Worm (Caenorhabditis elegans): Measurements from ENCODE around the gene pqn-35.

Gene pqn-35

DNA sequence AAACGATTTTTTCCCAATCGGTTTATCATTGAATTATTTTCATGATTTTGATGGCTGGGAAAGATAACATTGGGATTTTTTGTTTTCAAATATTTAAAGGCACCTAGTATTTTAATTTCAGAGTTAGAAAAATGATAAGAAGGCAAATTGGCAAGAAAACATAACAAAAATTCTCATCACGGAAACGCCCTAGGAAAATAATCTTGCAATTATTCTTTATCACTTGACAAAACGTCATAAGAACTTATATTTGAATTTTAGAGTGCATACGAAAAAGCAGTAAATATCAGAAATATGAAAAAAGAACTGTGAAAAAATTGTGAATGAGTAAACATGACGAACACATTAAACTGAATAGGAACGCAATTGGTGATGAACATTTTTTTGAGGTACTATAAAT is 44.6 kb downstream of the pqn-35 start:
- TF ChIP-seq daf-16 (GFP tag; optimal IDR thresholded peaks at IDR 0.05) = no peak
- peak; percentile 83 for TF ChIP-seq daf-16 (tag; optimal IDR thresholded peaks at IDR 0.05)
- TF ChIP-seq lin-39 (tag; optimal IDR thresholded peaks at IDR 0.05) = no peak

DNA sequence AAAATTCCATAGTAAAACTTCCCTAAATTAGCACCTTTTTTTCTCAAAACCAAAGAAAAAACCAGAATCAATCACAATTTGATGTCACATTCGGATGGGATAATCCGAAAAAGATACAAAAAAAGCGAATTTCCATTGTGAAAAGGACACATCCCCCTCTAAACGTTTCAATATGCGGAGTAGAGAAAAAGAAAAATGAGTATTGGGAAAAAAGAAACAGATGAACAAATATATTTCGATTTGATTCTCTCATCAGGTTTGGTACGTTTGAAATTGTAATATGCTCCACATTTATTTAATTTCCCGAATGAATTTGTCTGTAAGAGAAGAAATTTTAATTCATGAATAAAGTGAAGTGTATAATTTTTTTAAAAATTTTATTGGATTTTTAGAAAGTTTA is 45.5 kb downstream of the pqn-35 start:
- TF ChIP-seq Y75B8A.6 (GFP tag; IDR thresholded peaks at IDR 0.05) = no peak
- TF ChIP-seq php-3 (GFP tag; IDR thresholded peaks at IDR 0.05) = no peak
- TF ChIP-seq Y105C5A.15 (GFP tag; IDR thresholded peaks at IDR 0.05) = no peak
- TF ChIP-seq D1046.2 (GFP tag; IDR thresholded peaks at IDR 0.05) = no peak
- TF ChIP-seq daf-16 (GFP tag; optimal IDR thresholded peaks at IDR 0.05) = no peak
- TF ChIP-seq daf-16 (tag; optimal IDR thresholded peaks at IDR 0.05) = no peak
- TF ChIP-seq sdz-12 (GFP tag; optimal IDR thresholded peaks at IDR 0.05) = no peak
- TF ChIP-seq egl-43 (GFP tag; IDR thresholded peaks at IDR 0.05) = no peak
- no peak for TF ChIP-seq ceh-32 (tag; optimal IDR thresholded peaks at IDR 0.05; ENCODE audit: poor library complexity)
- no peak for TF ChIP-seq F44E2.7 (GFP tag; IDR thresholded peaks at IDR 0.05)
- no peak for TF ChIP-seq lin-13 (GFP tag; optimal IDR thresholded peaks at IDR 0.05)
- no peak for TF ChIP-seq pha-4 (GFP tag; IDR thresholded peaks at IDR 0.05)
- no peak for TF ChIP-seq pha-4 (tag; optimal IDR thresholded peaks at IDR 0.05)
- no peak for TF ChIP-seq fkh-10 (GFP tag; optimal IDR thresholded peaks at IDR 0.05)
- no peak for TF ChIP-seq ceh-20 (GFP tag; IDR thresholded peaks at IDR 0.05)
- TF ChIP-seq aha-1 (tag) = no peak
- no peak for TF ChIP-seq hlh-30 (tag; optimal IDR thresholded peaks at IDR 0.05; ENCODE audit: insufficient read depth)
- TF ChIP-seq nhr-237 (tag; optimal IDR thresholded peaks at IDR 0.05) = no peak
- TF ChIP-seq lim-7 (GFP tag; IDR thresholded peaks at IDR 0.05) = no peak

DNA sequence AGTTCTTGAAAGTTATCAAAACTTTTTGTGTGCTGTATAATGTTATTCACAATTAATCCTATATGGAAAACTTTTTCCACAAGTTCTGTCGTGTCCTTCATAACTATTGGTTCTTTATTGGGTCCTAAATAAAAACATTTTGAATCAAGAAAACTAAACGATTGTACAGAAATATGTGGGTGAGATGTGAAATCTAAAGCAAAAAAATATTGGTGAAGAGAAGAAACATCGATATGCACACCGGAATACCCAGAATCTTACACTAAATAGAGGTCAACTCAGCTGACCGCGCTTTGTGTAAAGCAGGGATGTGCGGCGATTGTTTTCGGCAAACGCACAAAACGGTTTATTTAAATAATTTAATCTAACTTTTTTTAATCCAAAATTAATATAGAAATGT is 48.5 kb downstream of the pqn-35 start, which contains the start of gene T05A7.13:
Gene T05A7.13, minus strand, starts transcription at position 101 of the 400 bp plus-strand sequence.
- TF ChIP-seq lir-3 (tag; optimal IDR thresholded peaks at IDR 0.05) = no peak
- no peak for TF ChIP-seq lin-39 (tag; optimal IDR thresholded peaks at IDR 0.05)
- TF ChIP-seq nhr-111 (GFP tag; optimal IDR thresholded peaks at IDR 0.05) = no peak
- no peak for TF ChIP-seq nhr-102 (tag; optimal IDR thresholded peaks at IDR 0.05)
- TF ChIP-seq lin-15B (tag; optimal IDR thresholded peaks at IDR 0.05) = no peak
- no peak for TF ChIP-seq egl-27 (tag; optimal IDR thresholded peaks at IDR 0.05)
- no peak for TF ChIP-seq lsy-2 (tag; optimal IDR thresholded peaks at IDR 0.05)
- no peak for TF ChIP-seq mep-1 (tag; optimal IDR thresholded peaks at IDR 0.05)
- TF ChIP-seq ceh-62 (tag; optimal IDR thresholded peaks at IDR 0.05) = no peak
- no peak for TF ChIP-seq F37D6.2 (tag; optimal IDR thresholded peaks at IDR 0.05)
- TF ChIP-seq mxl-3 (GFP tag; optimal IDR thresholded peaks at IDR 0.05) = no peak
- TF ChIP-seq lin-29 (GFP tag; IDR thresholded peaks at IDR 0.05) = no peak
- TF ChIP-seq ceh-28 (tag; optimal IDR thresholded peaks at IDR 0.05) = no peak
- TF ChIP-seq tag-97 (GFP tag; IDR thresholded peaks at IDR 0.05) = no peak
- no peak for TF ChIP-seq daf-8 (GFP tag; IDR thresholded peaks at IDR 0.05)

DNA sequence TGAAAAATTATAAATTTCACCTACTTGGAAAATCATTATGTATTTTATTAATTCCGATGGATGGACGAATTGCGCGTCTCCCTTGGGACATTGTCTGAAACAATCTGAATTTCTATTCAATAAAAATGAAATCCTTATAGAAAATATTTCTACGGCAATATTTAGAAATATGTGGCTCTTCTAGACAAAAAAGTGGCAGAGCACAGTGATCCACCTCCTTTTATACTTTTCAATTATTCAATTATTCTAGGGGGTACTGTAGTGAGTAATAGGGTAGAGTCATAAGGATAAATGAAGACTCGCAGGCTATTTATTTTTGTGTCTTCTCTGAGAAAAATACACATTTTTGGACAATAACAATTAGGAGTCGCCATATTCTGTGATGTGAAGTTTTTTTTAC is 50.4 kb downstream of the pqn-35 start, which contains the start of gene T05A7.12:
Gene T05A7.12, minus strand, starts transcription at position 101 of the 400 bp plus-strand sequence.
- TF ChIP-seq tag-97 (GFP tag; IDR thresholded peaks at IDR 0.05) (no peak), hif-1 (tag; optimal IDR thresholded peaks at IDR 0.05) (no peak)

DNA sequence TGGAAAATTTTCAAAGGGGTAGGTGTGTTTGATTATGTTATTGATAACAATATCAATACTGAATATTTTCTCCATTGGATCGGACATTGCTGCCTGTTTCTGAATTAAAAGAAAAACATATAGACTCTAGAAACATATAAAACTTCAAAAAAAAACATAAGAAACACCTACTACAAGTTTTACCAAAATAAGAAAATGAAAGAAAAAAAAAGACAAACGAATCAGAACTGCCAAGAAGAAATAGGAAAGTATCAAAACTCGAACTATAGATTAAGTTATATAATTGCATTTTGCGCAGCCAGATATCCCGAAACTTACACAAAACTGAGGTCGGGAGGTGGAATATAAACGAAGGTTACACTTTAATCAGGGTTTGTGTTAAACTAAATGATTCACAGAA is 52.6 kb downstream of the pqn-35 start, which contains the start of gene T05A7.11:
Gene T05A7.11, minus strand, starts transcription at position 101 of the 400 bp plus-strand sequence.
- TF ChIP-seq tag-97 (GFP tag; IDR thresholded peaks at IDR 0.05) = no peak
- no peak for TF ChIP-seq ceh-28 (tag; optimal IDR thresholded peaks at IDR 0.05)

All from whole organism, L4 larva.